Worm (Caenorhabditis elegans): Measurements from ENCODE around the gene str-109.

DNA sequence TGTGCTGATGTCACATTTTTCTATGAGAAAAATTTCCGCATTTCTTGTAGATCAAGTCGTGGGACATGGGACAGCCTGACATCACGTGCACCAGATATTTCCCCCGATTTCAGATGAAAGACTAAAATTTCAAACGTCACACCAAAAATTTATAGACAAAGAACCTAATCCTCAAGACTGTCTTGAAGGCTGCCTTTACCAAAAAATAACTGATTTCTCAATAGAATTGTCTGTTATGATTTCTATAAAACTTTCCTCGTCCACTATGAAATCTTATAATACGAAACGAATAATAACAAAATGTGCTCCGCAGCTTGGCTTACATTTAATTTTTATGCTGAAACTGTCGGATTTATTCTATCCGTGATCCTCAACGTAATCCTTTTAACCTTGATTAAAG, 18.3 kb upstream of the str-109 start, which contains the start of gene str-106:
- TF ChIP-seq nhr-120 (GFP tag; IDR thresholded peaks at IDR 0.05) (no peak), lin-26 (GFP tag; IDR thresholded peaks at IDR 0.05) (no peak), rpc-1 (optimal IDR thresholded peaks at IDR 0.05) (no peak), rpc-1 (tag; optimal IDR thresholded peaks at IDR 0.05) (no peak), pha-4 (tag; optimal IDR thresholded peaks at IDR 0.05) (no peak), unc-62 (GFP tag; optimal IDR thresholded peaks at IDR 0.05) (no peak), hrde-1 (tag; optimal IDR thresholded peaks at IDR 0.05; ENCODE audit: borderline replicate concordance) (no peak), C06A6.2 (GFP tag; conservative IDR thresholded peaks at IDR 0.05) (no peak), lir-1 (GFP tag; conservative IDR thresholded peaks at IDR 0.05) (no peak), snpc-1.3 (tag; optimal IDR thresholded peaks at IDR 0.05; ENCODE audit: insufficient read depth) (no peak), F52B5.7 (tag; optimal IDR thresholded peaks at IDR 0.05) (no peak), sea-2 (GFP tag; IDR thresholded peaks at IDR 0.05) (no peak), ekl-4 (GFP tag; IDR thresholded peaks at IDR 0.05) (no peak), nfyb-1 (GFP tag; IDR thresholded peaks at IDR 0.05) (no peak), unc-130 (GFP tag; optimal IDR thresholded peaks at IDR 0.05) (no peak)
